Fruit fly (Drosophila melanogaster) whole organism, embryonic: ENCODE measurements around the gene Cul2.

Experiments
- Ada2b ChIP-seq: fragments of 200-800 bp; sonication (Bioruptor generic); IDR thresholded peaks from 2 replicates; pipeline ENCODE4 v1.3.6; 2022; ENCODE audit warnings: missing biosample characterization, missing genetic modification characterization
- Aef1 ChIP-seq: fragments of 200-800 bp; sonication (Bioruptor generic); IDR thresholded peaks from 3 replicates; pipeline ENCODE4 v1.3.6; 2022; ENCODE audit warnings: missing biosample characterization, missing genetic modification characterization
- B-H1 ChIP-seq: fragments of 200-800 bp; sonication (Bioruptor generic); IDR thresholded peaks from 3 replicates; pipeline ENCODE4 v1.3.6; 2022; ENCODE audit warnings: missing biosample characterization, missing genetic modification characterization
- Blimp-1 ChIP-seq: fragments of 200-800 bp; sonication (Bioruptor generic); optimal IDR thresholded peaks from 3 replicates; lab custom pipeline; 2018; ENCODE audit warnings: missing biosample characterization, missing genetic modification characterization, mild to moderate bottlenecking, moderate library complexity, missing genetic modification reagents
- CG10267 ChIP-seq: fragments of 200-800 bp; sonication (Bioruptor generic); optimal IDR thresholded peaks from 2 replicates; lab custom pipeline; 2018; ENCODE audit warnings: missing biosample characterization, mild to moderate bottlenecking, missing genetic modification characterization, moderate library complexity
- CG11560 ChIP-seq: fragments of 200-800 bp; sonication (Bioruptor generic); IDR thresholded peaks from 3 replicates; pipeline ENCODE4 v1.3.6; 2022; ENCODE audit warnings: missing biosample characterization, missing genetic modification characterization
- CG1233 ChIP-seq: fragments of 200-800 bp; sonication (Bioruptor generic); optimal IDR thresholded peaks from 4 replicates; lab custom pipeline; 2018; ENCODE audit warnings: missing biosample characterization, mild to moderate bottlenecking, missing genetic modification characterization
- CG13424 ChIP-seq: fragments of 200-800 bp; sonication (Bioruptor generic); optimal IDR thresholded peaks from 2 replicates; lab custom pipeline; 2019; ENCODE audit warnings: missing biosample characterization, mild to moderate bottlenecking, missing genetic modification characterization, moderate library complexity
- CG15011 ChIP-seq: fragments of 200-800 bp; sonication (Bioruptor generic); optimal IDR thresholded peaks from 3 replicates; lab custom pipeline; 2018; ENCODE audit warnings: missing biosample characterization, mild to moderate bottlenecking, missing genetic modification characterization
- CG1603 ChIP-seq: fragments of 200-800 bp; sonication (Bioruptor generic); optimal IDR thresholded peaks from 2 replicates; lab custom pipeline; 2019; ENCODE audit warnings: missing biosample characterization, mild to moderate bottlenecking, missing genetic modification characterization, moderate library complexity
- CG17612 ChIP-seq: fragments of 200-800 bp; sonication (Bioruptor generic); IDR thresholded peaks from 2 replicates; pipeline ENCODE4 v1.3.6; 2022; ENCODE audit warnings: missing biosample characterization, missing genetic modification characterization
- CG18011 ChIP-seq: fragments of 200-800 bp; sonication (Bioruptor generic); optimal IDR thresholded peaks from 2 replicates; lab custom pipeline; 2017; ENCODE audit warnings: missing biosample characterization, missing genetic modification characterization, mild to moderate bottlenecking, moderate library complexity, missing genotype
- CG2202 ChIP-seq: fragments of 200-800 bp; sonication (Bioruptor generic); optimal IDR thresholded peaks from 2 replicates; lab custom pipeline; 2018; ENCODE audit warnings: missing biosample characterization, mild to moderate bottlenecking, missing genetic modification characterization
- CG33213 ChIP-seq: fragments of 200-800 bp; sonication (Bioruptor generic); optimal IDR thresholded peaks from 3 replicates; lab custom pipeline; 2016; ENCODE audit warnings: missing biosample characterization, missing genetic modification characterization
- CG4820 ChIP-seq: fragments of 200-800 bp; sonication (Bioruptor generic); optimal IDR thresholded peaks from 3 replicates; lab custom pipeline; 2016; ENCODE audit warnings: missing biosample characterization, missing genetic modification characterization
- CG6272 ChIP-seq: fragments of 200-800 bp; sonication (Bioruptor generic); IDR thresholded peaks from 2 replicates; pipeline ENCODE4 v1.3.6; 2022; ENCODE audit warnings: missing biosample characterization, missing genetic modification characterization
- CG7556 ChIP-seq: fragments of 200-800 bp; sonication (Bioruptor generic); optimal IDR thresholded peaks from 2 replicates; lab custom pipeline; 2017; ENCODE audit warnings: missing biosample characterization, mild to moderate bottlenecking, missing genetic modification characterization
- CG8359 ChIP-seq: fragments of 200-800 bp; sonication (Bioruptor generic); optimal IDR thresholded peaks from 2 replicates; lab custom pipeline; 2017; ENCODE audit warnings: missing biosample characterization, mild to moderate bottlenecking, missing genetic modification characterization, borderline replicate concordance
- CG9817 ChIP-seq: fragments of 200-800 bp; sonication (Bioruptor generic); optimal IDR thresholded peaks from 2 replicates; lab custom pipeline; 2018; ENCODE audit warnings: missing biosample characterization, mild to moderate bottlenecking, missing genetic modification characterization, moderate library complexity
- CTCF ChIP-seq: fragments of 200-800 bp; sonication (Bioruptor generic); optimal IDR thresholded peaks from 2 replicates; lab custom pipeline; 2017; ENCODE audit warnings: missing biosample characterization, mild to moderate bottlenecking, missing genetic modification characterization, moderate library complexity
- Camta ChIP-seq: fragments of 200-800 bp; sonication (Bioruptor generic); optimal IDR thresholded peaks from 2 replicates; lab custom pipeline; 2016; ENCODE audit warnings: missing biosample characterization, missing genetic modification characterization
- Eip74EF ChIP-seq, 2 experiments: fragments of 200-800 bp in 1 of 2; fragments of >200 bp in 1 of 2; sonication (Bioruptor generic) in 1 of 2; optimal IDR thresholded peaks; 2 replicates each; lab custom pipeline; 2017 to 2019; ENCODE audit warnings: missing biosample characterization in 2 of 2, missing genetic modification characterization in 2 of 2, mild to moderate bottlenecking in 1 of 2, moderate library complexity in 1 of 2
- HmgZ ChIP-seq: fragments of 200-800 bp; sonication (Bioruptor generic); optimal IDR thresholded peaks from 2 replicates; lab custom pipeline; 2018; ENCODE audit warnings: missing biosample characterization, mild to moderate bottlenecking, missing genetic modification characterization
- Hr51 ChIP-seq, 2 experiments: fragments of 200-800 bp; sonication (Bioruptor generic); optimal IDR thresholded peaks; 2 replicates in 1 of 2; 3 replicates in 1 of 2; lab custom pipeline; 2016 to 2018; ENCODE audit warnings: missing biosample characterization in 2 of 2, missing genetic modification characterization in 2 of 2, mild to moderate bottlenecking in 1 of 2, moderate library complexity in 1 of 2
- Hsf ChIP-seq: fragments of 200-800 bp; sonication (Bioruptor generic); optimal IDR thresholded peaks from 3 replicates; lab custom pipeline; 2016; ENCODE audit warnings: missing biosample characterization, missing genetic modification characterization
- Med ChIP-seq: fragments of 200-800 bp; sonication (Bioruptor generic); peaks from one replicate; lab custom pipeline; 2016; ENCODE audit warnings: missing biosample characterization, missing genetic modification characterization, mild to moderate bottlenecking, inconsistent platforms, moderate library complexity
- Oli ChIP-seq: fragments of 200-800 bp; sonication (Bioruptor generic); optimal IDR thresholded peaks from 2 replicates; lab custom pipeline; 2018; ENCODE audit warnings: missing biosample characterization, mild to moderate bottlenecking, missing genetic modification characterization, moderate library complexity
- Spps ChIP-seq: fragments of 200-800 bp; sonication (Bioruptor generic); optimal IDR thresholded peaks from 2 replicates; lab custom pipeline; 2018; ENCODE audit warnings: missing biosample characterization, mild to moderate bottlenecking, missing genetic modification characterization
- Trl ChIP-seq, 3 experiments: fragments of >200 bp in 2 of 3; fragments of 200-800 bp in 1 of 3; sonication (Bioruptor generic) in 1 of 3; optimal IDR thresholded peaks; 2 replicates in 1 of 3; 3 replicates in 2 of 3; lab custom pipeline; 2016 to 2017; ENCODE audit warnings: missing biosample characterization in 1 of 3, missing genetic modification characterization in 1 of 3
- Vsx1 ChIP-seq: fragments of 200-800 bp; sonication (Bioruptor generic); optimal IDR thresholded peaks from 2 replicates; lab custom pipeline; 2017; ENCODE audit warnings: missing biosample characterization, mild to moderate bottlenecking, missing genetic modification characterization, missing genetic modification reagents
- ac ChIP-seq: fragments of 200-800 bp; sonication (Bioruptor generic); optimal IDR thresholded peaks from 3 replicates; lab custom pipeline; 2017; ENCODE audit warnings: missing biosample characterization, mild to moderate bottlenecking, missing genetic modification characterization
- btn ChIP-seq: fragments of 200-800 bp; sonication (Bioruptor generic); optimal IDR thresholded peaks from 2 replicates; lab custom pipeline; 2016; ENCODE audit warnings: missing biosample characterization, missing genetic modification characterization
- corto ChIP-seq: fragments of 200-800 bp; sonication (Bioruptor generic); optimal IDR thresholded peaks from 2 replicates; lab custom pipeline; 2016; ENCODE audit warnings: missing biosample characterization, mild to moderate bottlenecking, missing genetic modification characterization, moderate library complexity
- dan ChIP-seq: fragments of 200-800 bp; sonication (Bioruptor generic); IDR thresholded peaks from 2 replicates; pipeline ENCODE4 v1.3.6; 2022; ENCODE audit warnings: missing biosample characterization, missing genetic modification characterization
- esg ChIP-seq: fragments of 200-800 bp; sonication (Bioruptor generic); conservative IDR thresholded peaks from 2 replicates; pipeline ENCODE4 v1.3.6; 2022; ENCODE audit warnings: missing biosample characterization, missing genetic modification characterization
- gem ChIP-seq: fragments of 200-800 bp; sonication (Bioruptor generic); optimal IDR thresholded peaks from 2 replicates; lab custom pipeline; 2019; ENCODE audit warnings: missing biosample characterization, mild to moderate bottlenecking, missing genetic modification characterization, moderate library complexity
- gfzf ChIP-seq: fragments of 200-800 bp; sonication (Bioruptor generic); optimal IDR thresholded peaks from 2 replicates; lab custom pipeline; 2016; ENCODE audit warnings: missing biosample characterization, mild to moderate bottlenecking, missing genetic modification characterization, moderate library complexity
- ham ChIP-seq: fragments of 200-800 bp; sonication (Bioruptor generic); IDR thresholded peaks from 2 replicates; pipeline ENCODE4 v1.3.6; 2022; ENCODE audit warnings: missing biosample characterization, missing genetic modification characterization
- inv ChIP-seq: fragments of 200-800 bp; sonication (Bioruptor generic); IDR thresholded peaks from 2 replicates; pipeline ENCODE4 v1.3.6; 2022; ENCODE audit warnings: missing biosample characterization, missing genetic modification characterization; ENCODE audit not compliant: partially characterized antibody
- nerfin-1 ChIP-seq: fragments of 200-800 bp; sonication (Bioruptor generic); optimal IDR thresholded peaks from 3 replicates; lab custom pipeline; 2019; ENCODE audit warnings: missing biosample characterization, mild to moderate bottlenecking, missing genetic modification characterization, moderate library complexity
- pho ChIP-seq: fragments of 200-800 bp; sonication (Bioruptor generic); optimal IDR thresholded peaks from 2 replicates; lab custom pipeline; 2016; ENCODE audit warnings: missing biosample characterization, missing genetic modification characterization
- sd ChIP-seq: fragments of 200-800 bp; sonication (Bioruptor generic); optimal IDR thresholded peaks from 3 replicates; lab custom pipeline; 2018; ENCODE audit warnings: missing biosample characterization, mild to moderate bottlenecking, missing genetic modification characterization, moderate library complexity
- tin ChIP-seq: fragments of 200-800 bp; sonication (Bioruptor generic); optimal IDR thresholded peaks from 3 replicates; lab custom pipeline; 2016; ENCODE audit warnings: missing biosample characterization, missing genetic modification characterization
- tna ChIP-seq: fragments of 200-800 bp; sonication (Bioruptor generic); IDR thresholded peaks from 2 replicates; pipeline ENCODE4 v1.3.6; 2022; ENCODE audit warnings: missing biosample characterization, missing genetic modification characterization; ENCODE audit not compliant: partially characterized antibody
- vfl ChIP-seq: fragments of 200-800 bp; sonication (Bioruptor generic); optimal IDR thresholded peaks from 2 replicates; lab custom pipeline; 2016; ENCODE audit warnings: missing biosample characterization, missing genetic modification characterization
- wek ChIP-seq: fragments of 200-800 bp; sonication (Bioruptor generic); optimal IDR thresholded peaks from 3 replicates; lab custom pipeline; 2018; ENCODE audit warnings: missing biosample characterization, mild to moderate bottlenecking, missing genetic modification characterization, moderate library complexity
- zen2 ChIP-seq: fragments of 200-800 bp; sonication (Bioruptor generic); IDR thresholded peaks from 3 replicates; pipeline ENCODE4 v1.3.6; 2022; ENCODE audit warnings: missing biosample characterization, missing genetic modification characterization; ENCODE audit not compliant: partially characterized antibody

Gene Cul2

dm6 chr2L:21681322-21682268 lies 23.1 kb downstream of the Cul2 start, which contains the start of gene eEF2 (continued):
- TF ChIP-seq Med (GFP tag; lab: Kevin White, UChicago) (peak; percentile 97), Oli (peak; percentile 60), CG7556 (GFP tag; lab: Kevin White, UChicago) (peak; percentile 29), vfl (GFP tag; lab: Kevin White, UChicago) (peak; percentile 71), CG1603 (tag; lab: Kevin White, UChicago) (peak; percentile 79), corto (GFP tag; lab: Kevin White, UChicago) (no peak), CTCF (GFP tag; lab: Kevin White, UChicago) (peak; percentile 49), wek (GFP tag; lab: Kevin White, UChicago) (peak; percentile 87), CG9817 (tag; lab: Kevin White, UChicago) (peak; percentile 70), ham (no peak), Camta (peak; percentile 63), CG4820 (GFP tag; lab: Kevin White, UChicago) (peak; percentile 25), gem (tag; lab: Kevin White, UChicago) (peak; percentile 63), Hr51 (GFP tag; optimal IDR thresholded peaks at IDR 0.05; lab: Kevin White, UChicago) (peak; percentile 72 to 82), CG6272 (GFP tag; lab: Robert Waterston, UW) (no peak; the same call in 1 of the 2 replicates), CG18011 (GFP tag; lab: Kevin White, UChicago) (peak; percentile 68), esg (GFP tag; lab: Robert Waterston, UW) (0 out of 2 replicates have a peak, but pooled peaks have one; percentile 21), Aef1 (GFP tag; lab: Robert Waterston, UW) (no peak), Hsf (GFP tag; lab: Kevin White, UChicago) (peak; percentile 78), Trl (optimal IDR thresholded peaks at IDR 0.05; lab: Kevin White, UChicago) (no peak), Trl (GFP tag; optimal IDR thresholded peaks at IDR 0.05; lab: Kevin White, UChicago) (peak; percentile 81), ac (peak; percentile 58), CG33213 (peak; percentile 90), CG1233 (peak; percentile 85), Eip74EF (GFP tag; optimal IDR thresholded peaks at IDR 0.05; lab: Kevin White, UChicago) (peak in 1 of 2 experiments; percentile 60), Ada2b (GFP tag; lab: Robert Waterston, UW) (peak; percentile 44; the same call in 1 of the 2 replicates), CG10267 (tag; lab: Kevin White, UChicago) (peak; percentile 70), tin (peak; percentile 31), btn (GFP tag; lab: Kevin White, UChicago) (peak; percentile 37), CG11560 (tag; lab: Robert Waterston, UW) (no peak), Blimp-1 (GFP tag; lab: Kevin White, UChicago) (no peak), CG8359 (GFP tag; lab: Kevin White, UChicago) (peak; percentile 58), HmgZ (peak; percentile 86), nerfin-1 (peak; percentile 68), Spps (no peak), CG15011 (GFP tag; lab: Kevin White, UChicago) (peak; percentile 52), dan (GFP tag; lab: Robert Waterston, UW) (no peak), gfzf (GFP tag; lab: Kevin White, UChicago) (peak; percentile 12), zen2 (GFP tag; lab: Robert Waterston, UW) (peak; percentile 85), CG2202 (tag; lab: Kevin White, UChicago) (peak; percentile 48), pho (GFP tag; lab: Kevin White, UChicago) (peak; percentile 62), CG17612 (GFP tag; lab: Robert Waterston, UW) (no peak), CG13424 (tag; lab: Kevin White, UChicago) (peak; percentile 46), Vsx1 (GFP tag; lab: Kevin White, UChicago) (peak; percentile 82), sd (tag; lab: Kevin White, UChicago) (peak; percentile 66), B-H1 (GFP tag; lab: Robert Waterston, UW) (peak; percentile 52; the same call in 1 of the 3 replicates), tna (GFP tag; lab: Robert Waterston, UW) (peak; percentile 89), inv (GFP tag; lab: Robert Waterston, UW) (peak; percentile 92)
